Worm (Caenorhabditis elegans) whole organism, young adult: ENCODE data around the gene C05D12.3.

ENCODE experiments used
- B0035.1 ChIP-seq: sonication (generic microtip); optimal IDR thresholded peaks from 2 replicates; lab custom pipeline; 2016; ENCODE audit warnings: missing genetic modification characterization, mild to moderate bottlenecking, missing compliant biosample characterization, missing genotype, missing genetic modification reagents
- C17E4.6 ChIP-seq: fragments of 200-800 bp; sonication (Bioruptor generic); IDR thresholded peaks from 2 replicates; pipeline ENCODE4 v1.3.6; 2022; ENCODE audit warnings: missing genetic modification reagents, missing genetic modification characterization, missing compliant biosample characterization
- F33H1.4 ChIP-seq: fragments of 200-800 bp; sonication (Bioruptor generic); IDR thresholded peaks from 2 replicates; pipeline ENCODE4 v1.3.6; 2022; ENCODE audit warnings: missing genetic modification reagents, missing genetic modification characterization, missing compliant biosample characterization
- F39B2.1 ChIP-seq: fragments of 200-800 bp; sonication (Bioruptor generic); IDR thresholded peaks from 2 replicates; pipeline ENCODE4 v1.3.6; 2022; ENCODE audit warnings: missing genetic modification reagents, missing genetic modification characterization, missing compliant biosample characterization
- F52B5.7 ChIP-seq: sonication (generic microtip); optimal IDR thresholded peaks from 2 replicates; lab custom pipeline; 2016; ENCODE audit warnings: mild to moderate bottlenecking, missing genetic modification characterization, missing compliant biosample characterization
- F55B11.4 ChIP-seq: sonication (generic microtip); optimal IDR thresholded peaks from 2 replicates; lab custom pipeline; 2016; ENCODE audit warnings: missing compliant biosample characterization, missing genetic modification characterization, borderline replicate concordance; ENCODE audit not compliant: insufficient read depth
- F57A8.1 ChIP-seq: fragments of 200-800 bp; sonication (Bioruptor generic); optimal IDR thresholded peaks from 2 replicates; lab custom pipeline; 2018; ENCODE audit warnings: mild to moderate bottlenecking, missing genetic modification characterization, moderate library complexity, missing compliant biosample characterization
- Y53G8AR.9 ChIP-seq: fragments of 200-800 bp; sonication (Bioruptor generic); conservative IDR thresholded peaks from 2 replicates; pipeline ENCODE4 v1.3.6; 2022; ENCODE audit warnings: missing genetic modification reagents, missing genetic modification characterization, missing compliant biosample characterization
- ama-1 ChIP-seq, 3 experiments: fragments of 150-350 bp in 1 of 3; sonication (generic microtip) in 2 of 3; optimal IDR thresholded peaks; 2 replicates each; lab custom pipeline; 2014 to 2018; ENCODE audit warnings: missing biosample characterization in 2 of 3, missing genetic modification characterization in 2 of 3, missing genetic modification reagents in 2 of 3
- atf-7 ChIP-seq: sonication (generic microtip); optimal IDR thresholded peaks from 2 replicates; lab custom pipeline; 2017; ENCODE audit warnings: mild to moderate bottlenecking, missing genetic modification characterization, missing compliant biosample characterization
- attf-3 ChIP-seq: fragments of 200-800 bp; sonication (Bioruptor generic); conservative IDR thresholded peaks from 2 replicates; pipeline ENCODE4 v1.3.6; 2022; ENCODE audit warnings: missing genetic modification reagents, missing genetic modification characterization, missing compliant biosample characterization
- attf-5 ChIP-seq: fragments of 200-800 bp; sonication (Bioruptor generic); optimal IDR thresholded peaks from 2 replicates; lab custom pipeline; 2018; ENCODE audit warnings: mild to moderate bottlenecking, missing genetic modification characterization, missing compliant biosample characterization
- bed-1 ChIP-seq: fragments of 200-800 bp; sonication (Bioruptor generic); IDR thresholded peaks from 2 replicates; pipeline ENCODE4 v1.3.6; 2022; ENCODE audit warnings: missing genetic modification reagents, missing genetic modification characterization, missing compliant biosample characterization
- cebp-2 ChIP-seq: fragments of 200-800 bp; sonication (Bioruptor generic); IDR thresholded peaks from 2 replicates; pipeline ENCODE4 v1.3.6; 2022; ENCODE audit warnings: missing genetic modification characterization, missing compliant biosample characterization
- ceh-58 ChIP-seq: fragments of 200-800 bp; sonication (Bioruptor generic); IDR thresholded peaks from 2 replicates; pipeline ENCODE4 v1.3.6; 2022; ENCODE audit warnings: missing genetic modification characterization, missing compliant biosample characterization
- dpff-1 ChIP-seq: sonication (generic microtip); optimal IDR thresholded peaks from 2 replicates; lab custom pipeline; 2017; ENCODE audit warnings: mild to moderate bottlenecking, missing genetic modification characterization, missing compliant biosample characterization
- efl-1 ChIP-seq: fragments of 150-350 bp; optimal IDR thresholded peaks from 2 replicates; lab custom pipeline; 2014; ENCODE audit warnings: missing biosample characterization, missing genetic modification reagents, missing genetic modification characterization
- egrh-3 ChIP-seq: fragments of 200-800 bp; sonication (Bioruptor generic); IDR thresholded peaks from 2 replicates; pipeline ENCODE4 v1.3.6; 2022; ENCODE audit warnings: missing genetic modification reagents, missing genetic modification characterization, missing compliant biosample characterization
- ekl-4 ChIP-seq: fragments of 200-800 bp; sonication (Bioruptor generic); IDR thresholded peaks from 2 replicates; pipeline ENCODE4 v1.3.6; 2022; ENCODE audit warnings: missing genetic modification reagents, missing genetic modification characterization, missing compliant biosample characterization
- fkh-3 ChIP-seq: sonication (generic microtip); optimal IDR thresholded peaks from 2 replicates; lab custom pipeline; 2016; ENCODE audit warnings: mild to moderate bottlenecking, missing genetic modification characterization, missing compliant biosample characterization
- gei-17 ChIP-seq: fragments of 200-800 bp; sonication (Bioruptor generic); optimal IDR thresholded peaks from 2 replicates; lab custom pipeline; 2018; ENCODE audit warnings: mild to moderate bottlenecking, missing genetic modification characterization, missing compliant biosample characterization
- him-1 ChIP-seq: sonication (generic microtip); optimal IDR thresholded peaks from 2 replicates; lab custom pipeline; 2016; ENCODE audit warnings: missing genotype, missing genetic modification reagents, missing genetic modification characterization, missing compliant biosample characterization
- hlh-12 ChIP-seq: sonication (generic microtip); optimal IDR thresholded peaks from 2 replicates; lab custom pipeline; 2016; ENCODE audit warnings: missing genetic modification characterization, missing compliant biosample characterization
- hlh-26 ChIP-seq: fragments of 200-800 bp; sonication (Bioruptor generic); conservative IDR thresholded peaks from 2 replicates; pipeline ENCODE4 v1.3.6; 2022; ENCODE audit warnings: missing genetic modification reagents, missing genetic modification characterization, missing compliant biosample characterization
- hmg-1.2 ChIP-seq: fragments of 200-800 bp; sonication (Bioruptor generic); IDR thresholded peaks from 2 replicates; pipeline ENCODE4 v1.3.6; 2022; ENCODE audit warnings: missing genetic modification reagents, missing genetic modification characterization, missing compliant biosample characterization
- let-526 ChIP-seq: fragments of 200-800 bp; sonication (Bioruptor generic); IDR thresholded peaks from 2 replicates; pipeline ENCODE4 v1.3.6; 2022; ENCODE audit warnings: missing genetic modification reagents, missing genetic modification characterization, missing compliant biosample characterization
- lin-35 ChIP-seq, 3 experiments: fragments of 150-350 bp in 2 of 3; sonication (generic microtip) in 1 of 3; optimal IDR thresholded peaks; 2 replicates each; lab custom pipeline; 2014 to 2018; ENCODE audit warnings: missing biosample characterization in 3 of 3, missing genetic modification characterization in 3 of 3, missing genetic modification reagents in 3 of 3
- lin-40 ChIP-seq: sonication (generic microtip); optimal IDR thresholded peaks from 2 replicates; lab custom pipeline; 2016; ENCODE audit warnings: missing genetic modification characterization, mild to moderate bottlenecking, missing compliant biosample characterization, missing genotype, missing genetic modification reagents
- madf-10 ChIP-seq: sonication (generic microtip); optimal IDR thresholded peaks from 2 replicates; lab custom pipeline; 2016; ENCODE audit warnings: mild to moderate bottlenecking, missing genetic modification characterization, missing compliant biosample characterization
- madf-3 ChIP-seq: fragments of 200-800 bp; sonication (Bioruptor generic); IDR thresholded peaks from 2 replicates; pipeline ENCODE4 v1.3.6; 2022; ENCODE audit warnings: missing genetic modification reagents, missing genetic modification characterization, missing compliant biosample characterization
- mxl-1 ChIP-seq: sonication (generic microtip); optimal IDR thresholded peaks from 2 replicates; lab custom pipeline; 2016; ENCODE audit warnings: missing genetic modification characterization, missing compliant biosample characterization
- nfyb-1 ChIP-seq: fragments of 200-800 bp; sonication (Bioruptor generic); IDR thresholded peaks from 2 replicates; pipeline ENCODE4 v1.3.6; 2022; ENCODE audit warnings: missing genetic modification reagents, missing genetic modification characterization, missing compliant biosample characterization
- repo-1 ChIP-seq: sonication (generic microtip); optimal IDR thresholded peaks from 2 replicates; lab custom pipeline; 2017; ENCODE audit warnings: mild to moderate bottlenecking, missing genetic modification characterization, missing compliant biosample characterization
- rpc-1 ChIP-seq, 2 experiments: fragments of 150-350 bp in 1 of 2; sonication (generic microtip) in 1 of 2; optimal IDR thresholded peaks; 2 replicates each; lab custom pipeline; 2014 to 2018; ENCODE audit warnings: missing biosample characterization in 1 of 2, missing genetic modification characterization in 1 of 2, missing genetic modification reagents in 1 of 2, missing genotype in 1 of 2
- sdz-38 ChIP-seq: sonication (generic microtip); optimal IDR thresholded peaks from 2 replicates; lab custom pipeline; 2016; ENCODE audit warnings: missing genotype, missing genetic modification characterization, missing compliant biosample characterization
- snpc-1.3 ChIP-seq: sonication (generic microtip); optimal IDR thresholded peaks from 2 replicates; lab custom pipeline; 2017; ENCODE audit warnings: missing genetic modification characterization, mild to moderate bottlenecking, missing compliant biosample characterization, antibody characterized with exemption, moderate library complexity, missing genotype, missing genetic modification reagents; ENCODE audit not compliant: insufficient read depth
- snpc-3.4 ChIP-seq: sonication (generic microtip); optimal IDR thresholded peaks from 2 replicates; lab custom pipeline; 2017; ENCODE audit warnings: missing genetic modification characterization, mild to moderate bottlenecking, missing compliant biosample characterization, antibody characterized with exemption, moderate library complexity, missing genotype, missing genetic modification reagents
- tbx-9 ChIP-seq: sonication (generic microtip); optimal IDR thresholded peaks from 2 replicates; lab custom pipeline; 2016; ENCODE audit warnings: borderline replicate concordance, missing genetic modification characterization, inconsistent platforms, missing compliant biosample characterization
- zfh-2 ChIP-seq: fragments of 200-800 bp; sonication (Bioruptor generic); conservative IDR thresholded peaks from 2 replicates; pipeline ENCODE4 v1.3.6; 2022; ENCODE audit warnings: missing genetic modification reagents, missing genetic modification characterization, missing compliant biosample characterization
- zim-3 ChIP-seq: sonication (generic microtip); optimal IDR thresholded peaks from 2 replicates; lab custom pipeline; 2017; ENCODE audit warnings: mild to moderate bottlenecking, missing genetic modification characterization, moderate library complexity, missing compliant biosample characterization
- ztf-25 ChIP-seq: fragments of 200-800 bp; sonication (Bioruptor generic); IDR thresholded peaks from 2 replicates; pipeline ENCODE4 v1.3.6; 2022; ENCODE audit warnings: missing genetic modification reagents, missing genetic modification characterization, missing compliant biosample characterization

Gene C05D12.3

ce11 chrII:11450882-11451281 lies 25.8 kb downstream of the C05D12.3 start:
- TF ChIP-seq B0035.1 (tag; lab: Kevin White, UChicago) (no peak), lin-35 (GFP tag; optimal IDR thresholded peaks at IDR 0.05; lab: Kevin White, UChicago) (peak in 1 of 3 experiments; percentile 3)

- TF ChIP-seq rpc-1 (optimal IDR thresholded peaks at IDR 0.05; lab: Kevin White, UChicago) = no peak
- no peak for TF ChIP-seq rpc-1 (tag; optimal IDR thresholded peaks at IDR 0.05; lab: Kevin White, UChicago)
- no peak for TF ChIP-seq hlh-12
- TF ChIP-seq fkh-3 (tag; lab: Kevin White, UChicago) = peak; percentile 2
- TF ChIP-seq zfh-2 (GFP tag; lab: Robert Waterston, UW) = peak; percentile 78
- TF ChIP-seq egrh-3 (GFP tag; lab: Robert Waterston, UW) = peak; percentile 28; the same call in 1 of the 2 replicates
Measured at ce11 chrII:11451738-11452137, 26.7 kb downstream of the C05D12.3 start.

ce11 chrII:11452498-11453005 lies 27.5 kb downstream of the C05D12.3 start, which contains the start of gene rsp-2:
Gene rsp-2, minus strand, starts transcription at chrII:11452955.
- TF ChIP-seq lin-35 (GFP tag; optimal IDR thresholded peaks at IDR 0.05; lab: Kevin White, UChicago) (no peak), zim-3 (tag; lab: Kevin White, UChicago) (no peak)

ce11 chrII:11453025-11453424 lies 28.0 kb downstream of the C05D12.3 start, which contains the start of gene rsp-1:
Gene rsp-1, plus strand, starts transcription at chrII:11453362.
- TF ChIP-seq ceh-58 (GFP tag; lab: Robert Waterston, UW) (no peak), attf-5 (GFP tag; lab: Kevin White, UChicago) (peak; percentile 98), madf-10 (tag; lab: Kevin White, UChicago) (peak; percentile 80), sdz-38 (no peak), attf-3 (GFP tag; lab: Robert Waterston, UW) (peak; percentile 79), lin-35 (GFP tag; optimal IDR thresholded peaks at IDR 0.05; lab: Kevin White, UChicago) (peak in 2 of 3 experiments; percentile 74 to 93), F55B11.4 (no peak), nfyb-1 (GFP tag; lab: Robert Waterston, UW) (peak; percentile 86), ekl-4 (peak; percentile 94), ztf-25 (GFP tag; lab: Robert Waterston, UW) (no peak), let-526 (peak; percentile 79), C17E4.6 (GFP tag; lab: Robert Waterston, UW) (peak; percentile 69), egrh-3 (GFP tag; lab: Robert Waterston, UW) (no peak), gei-17 (GFP tag; lab: Kevin White, UChicago) (peak; percentile 43), F33H1.4 (peak; percentile 76), efl-1 (peak; percentile 60), F57A8.1 (GFP tag; lab: Kevin White, UChicago) (no peak), dpff-1 (tag; lab: Kevin White, UChicago) (no peak), bed-1 (no peak), him-1 (no peak), atf-7 (tag; lab: Kevin White, UChicago) (peak; percentile 66), snpc-1.3 (peak; percentile 72), mxl-1 (tag; lab: Kevin White, UChicago) (no peak), fkh-3 (tag; lab: Kevin White, UChicago) (no peak), lin-40 (tag; lab: Kevin White, UChicago) (peak; percentile 88), hlh-26 (GFP tag; lab: Robert Waterston, UW) (no peak), B0035.1 (tag; lab: Kevin White, UChicago) (peak; percentile 14), cebp-2 (GFP tag; lab: Robert Waterston, UW) (no peak), ama-1 (optimal IDR thresholded peaks at IDR 0.05; lab: Kevin White, UChicago) (no peak), ama-1 (GFP tag; optimal IDR thresholded peaks at IDR 0.05; lab: Kevin White, UChicago) (no peak), hmg-1.2 (GFP tag; lab: Robert Waterston, UW) (peak; percentile 61), tbx-9 (tag; lab: Kevin White, UChicago) (no peak), Y53G8AR.9 (peak; percentile 93), repo-1 (peak; percentile 69), snpc-3.4 (tag; lab: Kevin White, UChicago) (peak; percentile 81), madf-3 (GFP tag; lab: Robert Waterston, UW) (peak; percentile 100), F52B5.7 (tag; lab: Kevin White, UChicago) (peak; percentile 16), F39B2.1 (GFP tag; lab: Robert Waterston, UW) (no peak)
